Fruit fly (Drosophila melanogaster) Kc167 (cell line): Measurements from ENCODE around the gene CG46456.

Experiments
- Myc ChIP-seq: fragments of >200 bp; optimal IDR thresholded peaks from 2 replicates; lab custom pipeline; 2017; ENCODE audit warnings: missing external identifiers
- Sin3A ChIP-seq: fragments of >200 bp; optimal IDR thresholded peaks from 2 replicates; lab custom pipeline; 2018; ENCODE audit warnings: missing external identifiers
- h ChIP-seq: fragments of >200 bp; optimal IDR thresholded peaks from 3 replicates; lab custom pipeline; 2018; ENCODE audit warnings: missing external identifiers
- insv ChIP-seq: fragments of >200 bp; optimal IDR thresholded peaks from 3 replicates; lab custom pipeline; 2018; ENCODE audit warnings: missing external identifiers
- ttk ChIP-seq: sonication (Bioruptor generic); optimal IDR thresholded peaks from 2 replicates; lab custom pipeline; 2017; ENCODE audit warnings: missing external identifiers

- TF ChIP-seq insv (no peak), h (lab: Kevin White, UChicago) (no peak), ttk (no peak), Sin3A (lab: Kevin White, UChicago) (no peak), Myc (lab: Kevin White, UChicago) (no peak)
Observed at dm6 chr3L:5329460-5329859, 25.7 kb downstream of the CG46456 start.
